Fruit fly (Drosophila melanogaster) whole organism, embryonic: ENCODE results near the gene mRpL14.
A peak's percentile ranks its signal among the peaks of the same experiment; 100 is the strongest.

ENCODE experiments used
- Abd-B ChIP-seq: fragments of 200-800 bp; sonication (Bioruptor generic); optimal IDR thresholded peaks from 2 replicates; lab custom pipeline; 2018; ENCODE audit warnings: missing biosample characterization, mild to moderate bottlenecking, missing genetic modification characterization, moderate library complexity
- Ada2b ChIP-seq: fragments of 200-800 bp; sonication (Bioruptor generic); IDR thresholded peaks from 2 replicates; pipeline ENCODE4 v1.3.6; 2022; ENCODE audit warnings: missing biosample characterization, missing genetic modification characterization
- Atf3 ChIP-seq: fragments of 200-800 bp; sonication (Bioruptor generic); optimal IDR thresholded peaks from 3 replicates; lab custom pipeline; 2016; ENCODE audit warnings: missing biosample characterization, missing genetic modification characterization
- Bdp1 ChIP-seq: fragments of 200-800 bp; sonication (Bioruptor generic); optimal IDR thresholded peaks from 3 replicates; lab custom pipeline; 2016; ENCODE audit warnings: missing biosample characterization, missing genetic modification characterization
- BtbVII ChIP-seq: fragments of 200-800 bp; sonication (Bioruptor generic); optimal IDR thresholded peaks from 3 replicates; lab custom pipeline; 2017; ENCODE audit warnings: missing biosample characterization, mild to moderate bottlenecking, missing genetic modification characterization
- CG1024 ChIP-seq: fragments of 200-800 bp; sonication (Bioruptor generic); IDR thresholded peaks from 2 replicates; pipeline ENCODE4 v1.3.6; 2022; ENCODE audit warnings: missing biosample characterization, missing genetic modification characterization
- CG10462 ChIP-seq: fragments of 200-800 bp; sonication (Bioruptor generic); optimal IDR thresholded peaks from 2 replicates; lab custom pipeline; 2016; ENCODE audit warnings: missing biosample characterization, missing genetic modification characterization
- CG10959 ChIP-seq: fragments of 200-800 bp; sonication (Bioruptor generic); IDR thresholded peaks from 2 replicates; pipeline ENCODE4 v1.3.6; 2022; ENCODE audit warnings: missing biosample characterization, missing genetic modification characterization
- CG11247 ChIP-seq: fragments of 200-800 bp; sonication (Bioruptor generic); IDR thresholded peaks from 2 replicates; pipeline ENCODE4 v1.3.6; 2022; ENCODE audit warnings: missing biosample characterization, missing genetic modification characterization
- CG11456 ChIP-seq: fragments of 200-800 bp; sonication (Bioruptor generic); IDR thresholded peaks from 3 replicates; pipeline ENCODE4 v1.3.6; 2022; ENCODE audit warnings: missing biosample characterization, missing genetic modification characterization
- CG12236 ChIP-seq: fragments of 200-800 bp; sonication (Bioruptor generic); optimal IDR thresholded peaks from 2 replicates; lab custom pipeline; 2016; ENCODE audit warnings: missing biosample characterization, missing genetic modification characterization
- CG13894 ChIP-seq: fragments of 200-800 bp; sonication (Bioruptor generic); optimal IDR thresholded peaks from 3 replicates; lab custom pipeline; 2018; ENCODE audit warnings: missing biosample characterization, mild to moderate bottlenecking, missing genetic modification characterization, moderate library complexity
- CG14860 ChIP-seq: fragments of 200-800 bp; sonication (Bioruptor generic); IDR thresholded peaks from 3 replicates; pipeline ENCODE4 v1.3.6; 2022; ENCODE audit warnings: missing biosample characterization, missing genetic modification characterization; ENCODE audit not compliant: partially characterized antibody
- CG1603 ChIP-seq: fragments of 200-800 bp; sonication (Bioruptor generic); optimal IDR thresholded peaks from 2 replicates; lab custom pipeline; 2019; ENCODE audit warnings: missing biosample characterization, mild to moderate bottlenecking, missing genetic modification characterization, moderate library complexity
- CG17359 ChIP-seq: fragments of 200-800 bp; sonication (Bioruptor generic); optimal IDR thresholded peaks from 3 replicates; lab custom pipeline; 2018; ENCODE audit warnings: missing biosample characterization, mild to moderate bottlenecking, missing genetic modification characterization, moderate library complexity
- CG18262 ChIP-seq: fragments of 200-800 bp; optimal IDR thresholded peaks from 3 replicates; lab custom pipeline; 2019; ENCODE audit warnings: missing biosample characterization, mild to moderate bottlenecking, missing genetic modification characterization, moderate library complexity
- CG18476 ChIP-seq: fragments of 200-800 bp; sonication (Bioruptor generic); optimal IDR thresholded peaks from 2 replicates; lab custom pipeline; 2016; ENCODE audit warnings: missing biosample characterization, mild to moderate bottlenecking, missing genetic modification characterization
- CG2116 ChIP-seq: fragments of 200-800 bp; sonication (Bioruptor generic); optimal IDR thresholded peaks from 3 replicates; lab custom pipeline; 2018; ENCODE audit warnings: missing biosample characterization, mild to moderate bottlenecking, missing genetic modification characterization
- CG2120 ChIP-seq: fragments of 200-800 bp; sonication (Bioruptor generic); optimal IDR thresholded peaks from 3 replicates; lab custom pipeline; 2016; ENCODE audit warnings: missing biosample characterization, missing genetic modification characterization
- CG31365 ChIP-seq: fragments of 200-800 bp; sonication (Bioruptor generic); optimal IDR thresholded peaks from 2 replicates; lab custom pipeline; 2018; ENCODE audit warnings: missing biosample characterization, mild to moderate bottlenecking, missing genetic modification characterization
- CG32532 ChIP-seq: fragments of 200-800 bp; sonication (Bioruptor generic); IDR thresholded peaks from 2 replicates; pipeline ENCODE4 v1.3.6; 2022; ENCODE audit warnings: missing biosample characterization, missing genetic modification characterization
- CG32767 ChIP-seq: fragments of 200-800 bp; sonication (Bioruptor generic); IDR thresholded peaks from 2 replicates; pipeline ENCODE4 v1.3.6; 2022; ENCODE audit warnings: missing biosample characterization, missing genetic modification characterization
- CG3281 ChIP-seq: fragments of 200-800 bp; sonication (Bioruptor generic); optimal IDR thresholded peaks from 3 replicates; lab custom pipeline; 2017; ENCODE audit warnings: missing biosample characterization, mild to moderate bottlenecking, missing genetic modification characterization
- CG34422 ChIP-seq: fragments of 200-800 bp; sonication (Bioruptor generic); IDR thresholded peaks from 3 replicates; pipeline ENCODE4 v1.3.6; 2022; ENCODE audit warnings: missing biosample characterization, missing genetic modification characterization
- CG42726 ChIP-seq: fragments of 200-800 bp; sonication (Bioruptor generic); IDR thresholded peaks from 2 replicates; pipeline ENCODE4 v1.3.6; 2022; ENCODE audit warnings: missing biosample characterization, missing genetic modification characterization; ENCODE audit not compliant: partially characterized antibody
- CG5953 ChIP-seq: fragments of 200-800 bp; sonication (Bioruptor generic); IDR thresholded peaks from 2 replicates; pipeline ENCODE4 v1.3.6; 2022; ENCODE audit warnings: missing biosample characterization, missing genetic modification characterization
- CG7357 ChIP-seq: fragments of 200-800 bp; sonication (Bioruptor generic); IDR thresholded peaks from 3 replicates; pipeline ENCODE4 v1.3.6; 2022; ENCODE audit warnings: missing biosample characterization, missing genetic modification characterization
- CG7839 ChIP-seq: fragments of 200-800 bp; sonication (Bioruptor generic); optimal IDR thresholded peaks from 3 replicates; lab custom pipeline; 2018; ENCODE audit warnings: missing biosample characterization, mild to moderate bottlenecking, missing genetic modification characterization, moderate library complexity
- CG8290 ChIP-seq, 3 experiments: fragments of 200-800 bp; sonication (Bioruptor generic); optimal IDR thresholded peaks; 2 replicates each; lab custom pipeline; 2016 to 2019; ENCODE audit warnings: missing biosample characterization in 3 of 3, missing genetic modification characterization in 3 of 3, mild to moderate bottlenecking in 2 of 3, moderate library complexity in 1 of 3
- CG9817 ChIP-seq: fragments of 200-800 bp; sonication (Bioruptor generic); optimal IDR thresholded peaks from 2 replicates; lab custom pipeline; 2018; ENCODE audit warnings: missing biosample characterization, mild to moderate bottlenecking, missing genetic modification characterization, moderate library complexity
- HmgZ ChIP-seq: fragments of 200-800 bp; sonication (Bioruptor generic); optimal IDR thresholded peaks from 2 replicates; lab custom pipeline; 2018; ENCODE audit warnings: missing biosample characterization, mild to moderate bottlenecking, missing genetic modification characterization
- Myb ChIP-seq: fragments of 200-800 bp; sonication (Bioruptor generic); optimal IDR thresholded peaks from 2 replicates; lab custom pipeline; 2016; ENCODE audit warnings: missing biosample characterization, missing genetic modification characterization
- Pdp1 ChIP-seq, 2 experiments: fragments of 200-800 bp; sonication (Bioruptor generic); optimal IDR thresholded peaks; 3 replicates each; lab custom pipeline; 2016; ENCODE audit warnings: missing biosample characterization in 2 of 2, missing genetic modification characterization in 2 of 2, mild to moderate bottlenecking in 1 of 2, moderate library complexity in 1 of 2
- Ptx1 ChIP-seq: fragments of 200-800 bp; sonication (Bioruptor generic); IDR thresholded peaks from 2 replicates; pipeline ENCODE4 v1.3.6; 2022; ENCODE audit warnings: missing biosample characterization, missing genetic modification characterization
- Side ChIP-seq: fragments of 200-800 bp; sonication (Bioruptor generic); optimal IDR thresholded peaks from 2 replicates; lab custom pipeline; 2016; ENCODE audit warnings: missing biosample characterization, missing genetic modification characterization
- Stat92E ChIP-seq, 3 experiments: fragments of >200 bp in 2 of 3; fragments of 200-800 bp in 1 of 3; sonication (Bioruptor generic) in 1 of 3; optimal IDR thresholded peaks; 2 replicates each; lab custom pipeline; 2017 to 2019; ENCODE audit warnings: missing biosample characterization in 3 of 3, missing genetic modification characterization in 3 of 3, mild to moderate bottlenecking in 1 of 3, moderate library complexity in 1 of 3
- Xrp1 ChIP-seq: fragments of 200-800 bp; sonication (Bioruptor generic); IDR thresholded peaks from 2 replicates; pipeline ENCODE4 v1.3.6; 2022; ENCODE audit warnings: missing biosample characterization, missing genetic modification characterization
- ac ChIP-seq: fragments of 200-800 bp; sonication (Bioruptor generic); optimal IDR thresholded peaks from 3 replicates; lab custom pipeline; 2017; ENCODE audit warnings: missing biosample characterization, mild to moderate bottlenecking, missing genetic modification characterization
- en ChIP-seq: fragments of 200-800 bp; sonication (Bioruptor generic); optimal IDR thresholded peaks from 2 replicates; lab custom pipeline; 2016; ENCODE audit warnings: missing biosample characterization, missing genetic modification characterization
- ewg ChIP-seq: fragments of 200-800 bp; sonication (Bioruptor generic); optimal IDR thresholded peaks from 3 replicates; lab custom pipeline; 2017; ENCODE audit warnings: mild to moderate bottlenecking, missing biosample characterization, missing genetic modification reagents, missing genetic modification characterization
- fd3F ChIP-seq: fragments of 200-800 bp; sonication (Bioruptor generic); optimal IDR thresholded peaks from 2 replicates; lab custom pipeline; 2018; ENCODE audit warnings: missing biosample characterization, mild to moderate bottlenecking, missing genetic modification characterization, moderate library complexity
- fru ChIP-seq: fragments of >200 bp; optimal IDR thresholded peaks from 2 replicates; lab custom pipeline; 2017
- jing ChIP-seq: fragments of 200-800 bp; sonication (Bioruptor generic); optimal IDR thresholded peaks from 2 replicates; lab custom pipeline; 2018; ENCODE audit warnings: missing biosample characterization, mild to moderate bottlenecking, missing genetic modification characterization
- mam ChIP-seq: fragments of 200-800 bp; sonication (Bioruptor generic); optimal IDR thresholded peaks from 3 replicates; lab custom pipeline; 2016; ENCODE audit warnings: missing biosample characterization, missing genetic modification characterization
- otp ChIP-seq: fragments of 200-800 bp; sonication (Bioruptor generic); IDR thresholded peaks from 3 replicates; pipeline ENCODE4, ENCODE4 v1.3.6; 2022; ENCODE audit warnings: missing biosample characterization, missing genetic modification characterization
- row ChIP-seq: fragments of 200-800 bp; sonication (Bioruptor generic); IDR thresholded peaks from 3 replicates; pipeline ENCODE4 v1.3.6; 2022; ENCODE audit warnings: missing biosample characterization, missing genetic modification characterization
- shn ChIP-seq: fragments of 200-800 bp; sonication (Bioruptor generic); optimal IDR thresholded peaks from 3 replicates; lab custom pipeline; 2016; ENCODE audit warnings: missing biosample characterization, missing genetic modification characterization
- slp2 ChIP-seq: fragments of 200-800 bp; sonication (Bioruptor generic); optimal IDR thresholded peaks from 2 replicates; lab custom pipeline; 2016; ENCODE audit warnings: missing biosample characterization, missing genetic modification characterization
- so ChIP-seq: fragments of 200-800 bp; sonication (Bioruptor generic); IDR thresholded peaks from 3 replicates; pipeline ENCODE4 v1.3.6; 2022; ENCODE audit warnings: missing biosample characterization, missing genetic modification characterization

mRpL14 gene

dm6 chrX:2321900-2322555, 22.4 kb downstream of the mRpL14 start (continued):
- 0 out of 2 replicates have a peak, but pooled peaks have one; percentile 19 for TF ChIP-seq CG32767
- no peak for TF ChIP-seq CG14860 (GFP tag; lab: Robert Waterston, UW)
- TF ChIP-seq CG18476 (GFP tag; lab: Kevin White, UChicago): peak; percentile 0
- TF ChIP-seq en (GFP tag; lab: Kevin White, UChicago): no peak
- peak; percentile 21 for TF ChIP-seq Atf3 (GFP tag; lab: Kevin White, UChicago)
- peak; percentile 44 for TF ChIP-seq CG18262
- peak; percentile 23 for TF ChIP-seq fd3F (GFP tag; lab: Kevin White, UChicago)
- peak; percentile 12 for TF ChIP-seq Bdp1 (GFP tag; lab: Kevin White, UChicago)
- TF ChIP-seq fru (lab: Kevin White, UChicago): no peak
- peak; percentile 39 for TF ChIP-seq HmgZ (tag; lab: Kevin White, UChicago)
- TF ChIP-seq jing (GFP tag; lab: Kevin White, UChicago): peak; percentile 0
- no peak for TF ChIP-seq CG12236 (GFP tag; lab: Kevin White, UChicago)
- no peak for TF ChIP-seq slp2 (GFP tag; lab: Kevin White, UChicago)
- peak; percentile 61 for TF ChIP-seq CG7839 (tag; lab: Kevin White, UChicago)
- no peak for TF ChIP-seq CG42726 (GFP tag; lab: Robert Waterston, UW)
- peak; percentile 39 for TF ChIP-seq mam (GFP tag; lab: Kevin White, UChicago)
- peak; percentile 53 for TF ChIP-seq CG32532 (GFP tag; lab: Robert Waterston, UW)
- TF ChIP-seq Abd-B (GFP tag; lab: Kevin White, UChicago): peak; percentile 38
- peak; percentile 39 for TF ChIP-seq CG1024 (GFP tag; lab: Robert Waterston, UW)
- TF ChIP-seq CG9817 (tag; lab: Kevin White, UChicago): peak; percentile 41
- peak; percentile 65; the same call in 1 of the 3 replicates for TF ChIP-seq CG11456
- 0 out of 3 replicates have a peak, but pooled peaks have one; percentile 42 for TF ChIP-seq otp
- no peak for TF ChIP-seq BtbVII (GFP tag; lab: Kevin White, UChicago)
- TF ChIP-seq row (GFP tag; lab: Robert Waterston, UW): peak; percentile 78
- no peak for TF ChIP-seq CG13894 (tag; lab: Kevin White, UChicago)
- no peak for TF ChIP-seq CG3281 (GFP tag; lab: Kevin White, UChicago)
- peak; percentile 68 for TF ChIP-seq CG1603 (tag; lab: Kevin White, UChicago)
- peak; percentile 32 for TF ChIP-seq CG17359
- TF ChIP-seq CG34422 (GFP tag; lab: Robert Waterston, UW): peak; percentile 58; the same call in 2 of the 3 replicates
- peak; percentile 64; the same call in 1 of the 2 replicates for TF ChIP-seq CG5953 (GFP tag; lab: Robert Waterston, UW)
- TF ChIP-seq CG7357: 0 out of 3 replicates have a peak, but pooled peaks have one; percentile 47
- TF ChIP-seq CG31365 (tag; lab: Kevin White, UChicago): no peak
- TF ChIP-seq CG8290 (GFP tag; optimal IDR thresholded peaks at IDR 0.05; lab: Kevin White, UChicago): no peak
- peak in 1 of 2 experiments; percentile 69 for TF ChIP-seq CG8290 (tag; optimal IDR thresholded peaks at IDR 0.05; lab: Kevin White, UChicago)
- TF ChIP-seq Stat92E (GFP tag; optimal IDR thresholded peaks at IDR 0.05; lab: Kevin White, UChicago): no peak
- peak; percentile 46 to 55 for TF ChIP-seq Pdp1 (GFP tag; optimal IDR thresholded peaks at IDR 0.05; lab: Kevin White, UChicago)
- no peak for TF ChIP-seq CG2116 (GFP tag; lab: Kevin White, UChicago)
- peak; percentile 69 for TF ChIP-seq Ptx1
- TF ChIP-seq Xrp1 (GFP tag; lab: Robert Waterston, UW): peak; percentile 56
- peak; percentile 46; the same call in 1 of the 2 replicates for TF ChIP-seq Ada2b (GFP tag; lab: Robert Waterston, UW)
- TF ChIP-seq CG10959 (GFP tag; lab: Robert Waterston, UW): no peak
- TF ChIP-seq Myb (GFP tag; lab: Kevin White, UChicago): peak; percentile 19
- peak; percentile 16 for TF ChIP-seq Side (GFP tag; lab: Kevin White, UChicago)
- peak; percentile 15 for TF ChIP-seq ac (GFP tag; lab: Kevin White, UChicago)
- TF ChIP-seq CG2120 (GFP tag; lab: Kevin White, UChicago): peak; percentile 77
- TF ChIP-seq CG10462 (GFP tag; lab: Kevin White, UChicago): no peak
- peak; percentile 47 for TF ChIP-seq shn
- TF ChIP-seq so: no peak
- peak; percentile 58 for TF ChIP-seq CG11247 (GFP tag; lab: Robert Waterston, UW)
- TF ChIP-seq ewg (GFP tag; lab: Kevin White, UChicago): peak; percentile 5
